Worm (Caenorhabditis elegans) whole organism, L1 larva: ENCODE measurements around the gene lsy-13.

Experiments used
- C04F5.9 ChIP-seq: sonication (generic microtip); optimal IDR thresholded peaks from 2 replicates; lab custom pipeline; 2016; ENCODE audit warnings: missing genetic modification characterization, missing compliant biosample characterization
- C16A3.4 ChIP-seq: fragments of 150-350 bp; optimal IDR thresholded peaks from 2 replicates; lab custom pipeline; 2014; ENCODE audit warnings: missing biosample characterization, missing genetic modification characterization
- F16B12.6 ChIP-seq: fragments of 150-350 bp; optimal IDR thresholded peaks from 2 replicates; lab custom pipeline; 2014; ENCODE audit warnings: missing biosample characterization, missing genetic modification characterization
- ceh-63 ChIP-seq: fragments of 200-800 bp; sonication (Bioruptor generic); optimal IDR thresholded peaks from 2 replicates; lab custom pipeline; 2018; ENCODE audit warnings: mild to moderate bottlenecking, missing genetic modification characterization, missing compliant biosample characterization
- ceh-8 ChIP-seq: fragments of 200-800 bp; sonication (Bioruptor generic); optimal IDR thresholded peaks from 2 replicates; lab custom pipeline; 2018; ENCODE audit warnings: mild to moderate bottlenecking, missing genetic modification characterization, moderate library complexity, missing compliant biosample characterization
- ceh-82 ChIP-seq, 3 experiments: fragments of 150-350 bp in 1 of 3; sonication (generic microtip) in 2 of 3; optimal IDR thresholded peaks; 2 replicates each; lab custom pipeline; 2014 to 2017; ENCODE audit warnings: missing biosample characterization in 3 of 3, missing genetic modification characterization in 3 of 3
- ceh-88 ChIP-seq: fragments of 200-800 bp; sonication (Bioruptor generic); IDR thresholded peaks from 2 replicates; pipeline ENCODE4 v1.3.6; 2022; ENCODE audit warnings: missing genetic modification characterization, missing compliant biosample characterization
- ceh-90 ChIP-seq: sonication (generic microtip); optimal IDR thresholded peaks from 2 replicates; lab custom pipeline; 2016; ENCODE audit warnings: missing genetic modification characterization, missing compliant biosample characterization
- ces-1 ChIP-seq: fragments of 150-350 bp; optimal IDR thresholded peaks from 2 replicates; lab custom pipeline; 2014; ENCODE audit warnings: missing biosample characterization, missing genetic modification reagents, missing genetic modification characterization
- efl-1 ChIP-seq, 4 experiments: fragments of 150-350 bp; optimal IDR thresholded peaks in 3 of 4; peaks in 1 of 4; 1 replicate in 1 of 4; 2 replicates in 3 of 4; lab custom pipeline; 2014; ENCODE audit warnings: missing biosample characterization in 2 of 4, missing genetic modification characterization in 2 of 4, missing genetic modification reagents in 2 of 4
- efl-3 ChIP-seq: fragments of 200-800 bp; sonication (Bioruptor generic); optimal IDR thresholded peaks from 2 replicates; lab custom pipeline; 2018; ENCODE audit warnings: mild to moderate bottlenecking, missing genetic modification characterization, missing compliant biosample characterization
- egl-27 ChIP-seq, 2 experiments: fragments of 150-350 bp in 1 of 2; sonication (generic microtip); optimal IDR thresholded peaks; 3 replicates each; lab custom pipeline; 2017 to 2018; ENCODE audit warnings: missing biosample characterization in 2 of 2, missing genetic modification characterization in 2 of 2, missing genetic modification reagents in 2 of 2
- elt-3 ChIP-seq, 6 experiments: fragments of 150-350 bp in 1 of 6; sonication (generic microtip); optimal IDR thresholded peaks; 2 replicates each; lab custom pipeline; 2017 to 2018; ENCODE audit warnings: missing biosample characterization in 6 of 6, missing genetic modification characterization in 6 of 6, inconsistent platforms in 1 of 6
- ets-5 ChIP-seq: fragments of 200-800 bp; sonication (Bioruptor generic); IDR thresholded peaks from 2 replicates; pipeline ENCODE4 v1.3.6; 2022; ENCODE audit warnings: missing genetic modification characterization, missing compliant biosample characterization
- fkh-10 ChIP-seq: sonication (generic microtip); optimal IDR thresholded peaks from 2 replicates; lab custom pipeline; 2017; ENCODE audit warnings: missing biosample characterization, missing genetic modification reagents, missing genetic modification characterization
- jun-1 ChIP-seq: fragments of 150-350 bp; optimal IDR thresholded peaks from 2 replicates; lab custom pipeline; 2014; ENCODE audit warnings: missing biosample characterization, missing genetic modification reagents, missing genetic modification characterization
- lin-13 ChIP-seq: fragments of 150-350 bp; optimal IDR thresholded peaks from 2 replicates; lab custom pipeline; 2014; ENCODE audit warnings: missing biosample characterization, missing genetic modification reagents, missing genetic modification characterization
- lin-14 ChIP-seq: fragments of 200-800 bp; sonication (Bioruptor generic); optimal IDR thresholded peaks from 2 replicates; lab custom pipeline; 2018; ENCODE audit warnings: mild to moderate bottlenecking, missing genetic modification characterization, moderate library complexity, missing compliant biosample characterization
- lin-15B ChIP-seq: fragments of 150-350 bp; sonication (generic microtip); optimal IDR thresholded peaks from 3 replicates; lab custom pipeline; 2014; ENCODE audit warnings: missing biosample characterization, missing genetic modification characterization
- mdl-1 ChIP-seq, 2 experiments: fragments of 150-350 bp; optimal IDR thresholded peaks; 2 replicates each; lab custom pipeline; 2014 to 2017; ENCODE audit warnings: missing biosample characterization in 2 of 2, missing genetic modification characterization in 2 of 2, inconsistent platforms in 1 of 2
- mef-2 ChIP-seq: fragments of 150-350 bp; optimal IDR thresholded peaks from 2 replicates; lab custom pipeline; 2014; ENCODE audit warnings: missing biosample characterization, missing genetic modification characterization
- mep-1 ChIP-seq: fragments of 150-350 bp; optimal IDR thresholded peaks from 2 replicates; lab custom pipeline; 2014; ENCODE audit warnings: missing biosample characterization, missing genetic modification characterization
- nhr-11 ChIP-seq: fragments of 150-350 bp; optimal IDR thresholded peaks from 2 replicates; lab custom pipeline; 2014; ENCODE audit warnings: missing biosample characterization, missing genetic modification characterization
- nhr-20 ChIP-seq: sonication (generic microtip); optimal IDR thresholded peaks from 2 replicates; lab custom pipeline; 2016; ENCODE audit warnings: mild to moderate bottlenecking, missing genetic modification characterization, missing compliant biosample characterization
- nhr-47 ChIP-seq: sonication (generic microtip); optimal IDR thresholded peaks from 2 replicates; lab custom pipeline; 2016; ENCODE audit warnings: mild to moderate bottlenecking, missing genetic modification characterization, moderate library complexity, missing compliant biosample characterization
- nhr-71 ChIP-seq: sonication (generic microtip); optimal IDR thresholded peaks from 2 replicates; lab custom pipeline; 2016; ENCODE audit warnings: mild to moderate bottlenecking, missing genetic modification characterization, moderate library complexity, missing compliant biosample characterization
- nhr-76 ChIP-seq: sonication (generic microtip); optimal IDR thresholded peaks from 2 replicates; lab custom pipeline; 2017; ENCODE audit warnings: missing biosample characterization, missing genetic modification characterization
- nhr-84 ChIP-seq: sonication (generic microtip); optimal IDR thresholded peaks from 2 replicates; lab custom pipeline; 2017; ENCODE audit warnings: missing biosample characterization, missing genetic modification characterization
- nhr-85 ChIP-seq: sonication (generic microtip); peaks from one replicate; lab custom pipeline; 2016; ENCODE audit warnings: missing genetic modification characterization, inconsistent platforms, missing compliant biosample characterization
- nhr-90 ChIP-seq: sonication (generic microtip); optimal IDR thresholded peaks from 2 replicates; lab custom pipeline; 2016; ENCODE audit warnings: mild to moderate bottlenecking, missing genetic modification characterization, missing compliant biosample characterization; ENCODE audit not compliant: poor library complexity
- pag-3 ChIP-seq: sonication (generic microtip); optimal IDR thresholded peaks from 2 replicates; lab custom pipeline; 2017; ENCODE audit warnings: missing genetic modification characterization, mild to moderate bottlenecking, missing compliant biosample characterization, antibody characterized with exemption, borderline replicate concordance; ENCODE audit not compliant: insufficient read depth
- pqm-1 ChIP-seq: sonication (generic microtip); optimal IDR thresholded peaks from 3 replicates; lab custom pipeline; 2017; ENCODE audit warnings: missing biosample characterization, missing genetic modification characterization
- rnt-1 ChIP-seq: sonication (generic microtip); optimal IDR thresholded peaks from 2 replicates; lab custom pipeline; 2016; ENCODE audit warnings: mild to moderate bottlenecking, missing genetic modification characterization, moderate library complexity, missing compliant biosample characterization
- skn-1 ChIP-seq: fragments of 150-350 bp; optimal IDR thresholded peaks from 2 replicates; lab custom pipeline; 2014; ENCODE audit warnings: missing biosample characterization, missing genetic modification characterization
- snpc-4 ChIP-seq: fragments of 150-350 bp; optimal IDR thresholded peaks from 2 replicates; lab custom pipeline; 2014; ENCODE audit warnings: missing biosample characterization, missing genetic modification characterization
- snu-23 ChIP-seq: sonication (generic microtip); optimal IDR thresholded peaks from 2 replicates; lab custom pipeline; 2016; ENCODE audit warnings: missing genetic modification characterization, missing compliant biosample characterization
- sox-4 ChIP-seq: sonication (generic microtip); optimal IDR thresholded peaks from 2 replicates; lab custom pipeline; 2016; ENCODE audit warnings: missing genetic modification characterization, missing compliant biosample characterization
- sup-37 ChIP-seq: fragments of 200-800 bp; sonication (Bioruptor generic); optimal IDR thresholded peaks from 2 replicates; lab custom pipeline; 2018; ENCODE audit warnings: mild to moderate bottlenecking, missing genetic modification characterization, missing compliant biosample characterization
- tbx-2 ChIP-seq: sonication (generic microtip); optimal IDR thresholded peaks from 2 replicates; lab custom pipeline; 2016; ENCODE audit warnings: missing genetic modification characterization, missing compliant biosample characterization
- tlp-1 ChIP-seq: fragments of 150-350 bp; optimal IDR thresholded peaks from 2 replicates; lab custom pipeline; 2014; ENCODE audit warnings: missing biosample characterization, missing genetic modification characterization
- unc-130 ChIP-seq: fragments of 150-350 bp; optimal IDR thresholded peaks from 2 replicates; lab custom pipeline; 2017; ENCODE audit warnings: missing biosample characterization, missing genetic modification characterization, inconsistent platforms
- unc-62 ChIP-seq: fragments of 150-350 bp; optimal IDR thresholded peaks from 2 replicates; lab custom pipeline; 2014; ENCODE audit warnings: missing biosample characterization, missing genetic modification reagents, missing genetic modification characterization
- unc-86 ChIP-seq: sonication (generic microtip); optimal IDR thresholded peaks from 2 replicates; lab custom pipeline; 2016; ENCODE audit warnings: missing genetic modification characterization, missing compliant biosample characterization
- vab-15 ChIP-seq: sonication (generic microtip); optimal IDR thresholded peaks from 2 replicates; lab custom pipeline; 2017; ENCODE audit warnings: missing genotype, mild to moderate bottlenecking, missing genetic modification characterization, missing compliant biosample characterization
- zip-4 ChIP-seq: fragments of 200-800 bp; sonication (Bioruptor generic); optimal IDR thresholded peaks from 2 replicates; lab custom pipeline; 2018; ENCODE audit warnings: mild to moderate bottlenecking, missing genetic modification characterization, moderate library complexity, missing compliant biosample characterization
- ztf-11 ChIP-seq, 2 experiments: sonication (generic microtip); optimal IDR thresholded peaks; 2 replicates each; lab custom pipeline; 2016 to 2017; ENCODE audit warnings: missing genetic modification characterization in 2 of 2, missing biosample characterization in 1 of 2, missing compliant biosample characterization in 1 of 2

Gene lsy-13

ce11 chrIV:16854790-16855189 is 8.9 kb upstream of the lsy-13 start, which contains the start of gene map-2:
Gene map-2 (minus strand): TSS chrIV:16854890.
- TF ChIP-seq tbx-2 (tag; lab: Kevin White, UChicago) (no peak), ceh-63 (GFP tag; lab: Kevin White, UChicago) (no peak), jun-1 (tag; lab: Kevin White, UChicago) (no peak), egl-27 (tag; optimal IDR thresholded peaks at IDR 0.05; lab: Kevin White, UChicago) (no peak), efl-1 (optimal IDR thresholded peaks at IDR 0.05; lab: Kevin White, UChicago) (no peak), efl-1 (GFP tag; optimal IDR thresholded peaks at IDR 0.05 in 1 of 2; lab: Kevin White, UChicago) (no peak), C04F5.9 (tag; lab: Kevin White, UChicago) (no peak), ceh-88 (no peak)

DNA sequence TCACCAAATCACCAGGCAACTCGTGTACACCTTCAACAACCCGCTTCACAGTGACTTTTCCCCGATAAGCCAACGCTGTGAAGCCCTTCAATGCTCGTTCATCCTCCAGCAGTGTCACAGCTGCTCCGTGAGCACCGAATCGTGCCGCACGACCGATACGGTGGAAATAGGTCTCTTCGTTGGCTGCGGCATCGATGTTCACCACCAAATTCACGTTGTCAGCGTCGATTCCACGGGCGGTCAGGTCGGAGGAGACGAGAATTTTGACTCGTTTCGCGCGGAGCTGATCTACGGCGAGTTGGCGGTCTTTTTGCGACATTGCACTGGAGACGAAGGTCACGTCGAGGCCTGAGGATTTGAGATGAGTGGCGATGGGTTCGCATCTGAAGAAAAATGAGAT is 3.0 kb upstream of the lsy-13 start:
- no peak for TF ChIP-seq mef-2
- TF ChIP-seq skn-1 (tag; lab: Kevin White, UChicago), result no peak
- no peak for TF ChIP-seq ztf-11 (tag; optimal IDR thresholded peaks at IDR 0.05; lab: Kevin White, UChicago)
- TF ChIP-seq C04F5.9 (tag; lab: Kevin White, UChicago), result no peak
- TF ChIP-seq rnt-1 (tag; lab: Kevin White, UChicago), result no peak
- TF ChIP-seq nhr-90 (tag; lab: Kevin White, UChicago), result no peak
- no peak for TF ChIP-seq unc-130 (tag; lab: Kevin White, UChicago)
- TF ChIP-seq nhr-85 (tag; lab: Kevin White, UChicago), result no peak
- TF ChIP-seq ceh-90 (tag; lab: Kevin White, UChicago), result no peak
- TF ChIP-seq tlp-1 (tag; lab: Kevin White, UChicago), result no peak
- TF ChIP-seq ets-5 (GFP tag; lab: Robert Waterston, UW), result no peak
- no peak for TF ChIP-seq elt-3 (tag; optimal IDR thresholded peaks at IDR 0.05; lab: Kevin White, UChicago)
- no peak for TF ChIP-seq C16A3.4 (tag; lab: Kevin White, UChicago)
- TF ChIP-seq ceh-82 (tag; optimal IDR thresholded peaks at IDR 0.05; lab: Kevin White, UChicago), result no peak
- no peak for TF ChIP-seq nhr-71
- no peak for TF ChIP-seq nhr-20 (tag; lab: Kevin White, UChicago)

ce11 chrIV:16864876-16865275 is 1.2 kb downstream of the lsy-13 start:
- TF ChIP-seq pqm-1, result no peak
- TF ChIP-seq unc-86 (tag; lab: Kevin White, UChicago), result no peak
- no peak for TF ChIP-seq mdl-1 (tag; optimal IDR thresholded peaks at IDR 0.05; lab: Kevin White, UChicago)
- TF ChIP-seq snu-23 (GFP tag; lab: Kevin White, UChicago), result no peak
- TF ChIP-seq ces-1 (GFP tag; lab: Kevin White, UChicago), result no peak
- TF ChIP-seq F16B12.6, result no peak
- TF ChIP-seq fkh-10 (GFP tag; lab: Kevin White, UChicago), result no peak
- no peak for TF ChIP-seq efl-1 (optimal IDR thresholded peaks at IDR 0.05; lab: Kevin White, UChicago)
- peak in 1 of 2 experiments; percentile 0 for TF ChIP-seq efl-1 (GFP tag; optimal IDR thresholded peaks at IDR 0.05 in 1 of 2; lab: Kevin White, UChicago)
- no peak for TF ChIP-seq sox-4 (tag; lab: Kevin White, UChicago)

DNA sequence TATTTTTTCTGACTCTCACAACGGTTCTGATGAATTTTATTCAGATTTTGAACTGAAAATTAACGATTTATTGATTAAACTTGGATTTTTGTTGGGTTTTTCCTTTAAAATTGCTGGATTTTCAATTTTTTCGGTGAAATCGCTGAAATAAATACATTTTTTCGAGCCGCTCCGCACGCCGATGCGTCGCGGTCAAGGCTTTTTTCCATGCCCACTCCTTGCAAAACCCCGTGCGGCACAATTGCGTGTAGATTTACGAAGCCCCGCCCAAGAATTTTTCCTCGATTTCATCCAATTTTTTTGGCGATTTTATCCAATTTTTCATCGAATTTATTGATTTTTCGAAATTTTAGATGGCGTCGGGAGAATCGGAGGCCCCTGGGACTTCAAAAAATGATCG is 1.8 kb downstream of the lsy-13 start, which contains the start of gene gtsf-1:
TSS of gene gtsf-1 (plus strand) at position 354 of the 400 bp plus-strand sequence.
- TF ChIP-seq efl-1 (optimal IDR thresholded peaks at IDR 0.05; lab: Kevin White, UChicago), result peak; percentile 76 to 79
- peak; percentile 70 to 97 for TF ChIP-seq efl-1 (GFP tag; optimal IDR thresholded peaks at IDR 0.05 in 1 of 2; lab: Kevin White, UChicago)
- no peak for TF ChIP-seq lin-14 (GFP tag; lab: Kevin White, UChicago)
- TF ChIP-seq nhr-47 (tag; lab: Kevin White, UChicago), result peak; percentile 81
- TF ChIP-seq C16A3.4 (tag; lab: Kevin White, UChicago), result peak; percentile 76
- TF ChIP-seq lin-15B, result peak; percentile 83
- peak; percentile 51 for TF ChIP-seq mep-1 (tag; lab: Kevin White, UChicago)
- no peak for TF ChIP-seq pag-3 (tag; lab: Kevin White, UChicago)
- TF ChIP-seq lin-13 (GFP tag; lab: Kevin White, UChicago), result peak; percentile 71
- no peak for TF ChIP-seq ceh-8 (GFP tag; lab: Kevin White, UChicago)
- no peak for TF ChIP-seq unc-62 (GFP tag; lab: Kevin White, UChicago)
- TF ChIP-seq nhr-11 (tag; lab: Kevin White, UChicago), result peak; percentile 7
- no peak for TF ChIP-seq nhr-84 (tag; lab: Kevin White, UChicago)
- TF ChIP-seq tlp-1 (tag; lab: Kevin White, UChicago), result no peak
- no peak for TF ChIP-seq sup-37 (GFP tag; lab: Kevin White, UChicago)
- TF ChIP-seq nhr-85 (tag; lab: Kevin White, UChicago), result peak; percentile 83
- no peak for TF ChIP-seq snpc-4 (tag; lab: Kevin White, UChicago)
- no peak for TF ChIP-seq vab-15 (tag; lab: Kevin White, UChicago)
- TF ChIP-seq zip-4 (GFP tag; lab: Kevin White, UChicago), result peak; percentile 1
- no peak for TF ChIP-seq ceh-63 (GFP tag; lab: Kevin White, UChicago)
- TF ChIP-seq efl-3, result no peak
- TF ChIP-seq rnt-1 (tag; lab: Kevin White, UChicago), result peak; percentile 92
- TF ChIP-seq nhr-76 (tag; lab: Kevin White, UChicago), result peak; percentile 54
